Fruit fly (Drosophila melanogaster) whole organism, embryonic: ENCODE data around the gene Rab6.

Source experiments
- Awh ChIP-seq: fragments of 200-800 bp; sonication (Bioruptor generic); IDR thresholded peaks from 2 replicates; pipeline ENCODE4, ENCODE4 v1.3.6; 2022; ENCODE audit warnings: missing biosample characterization, missing genetic modification characterization
- CG11504 ChIP-seq: fragments of 200-800 bp; sonication (Bioruptor generic); optimal IDR thresholded peaks from 3 replicates; lab custom pipeline; 2019; ENCODE audit warnings: missing biosample characterization, mild to moderate bottlenecking, missing genetic modification characterization, moderate library complexity
- CG14710 ChIP-seq: fragments of 200-800 bp; sonication (Bioruptor generic); optimal IDR thresholded peaks from 3 replicates; lab custom pipeline; 2019; ENCODE audit warnings: missing biosample characterization, mild to moderate bottlenecking, missing genetic modification characterization, moderate library complexity
- CG15011 ChIP-seq: fragments of 200-800 bp; sonication (Bioruptor generic); optimal IDR thresholded peaks from 3 replicates; lab custom pipeline; 2018; ENCODE audit warnings: missing biosample characterization, mild to moderate bottlenecking, missing genetic modification characterization
- CG4820 ChIP-seq: fragments of 200-800 bp; sonication (Bioruptor generic); optimal IDR thresholded peaks from 3 replicates; lab custom pipeline; 2016; ENCODE audit warnings: missing biosample characterization, missing genetic modification characterization
- CG7357 ChIP-seq: fragments of 200-800 bp; sonication (Bioruptor generic); IDR thresholded peaks from 3 replicates; pipeline ENCODE4 v1.3.6; 2022; ENCODE audit warnings: missing biosample characterization, missing genetic modification characterization
- CG8478 ChIP-seq: fragments of >200 bp; optimal IDR thresholded peaks from 2 replicates; lab custom pipeline; 2018
- H15 ChIP-seq: fragments of 200-800 bp; sonication (Bioruptor generic); IDR thresholded peaks from 3 replicates; pipeline ENCODE4 v1.3.6; 2022; ENCODE audit warnings: missing biosample characterization, missing genetic modification characterization
- Neu2 ChIP-seq: fragments of 200-800 bp; sonication (Bioruptor generic); optimal IDR thresholded peaks from 3 replicates; lab custom pipeline; 2016; ENCODE audit warnings: missing biosample characterization, missing genetic modification characterization, borderline replicate concordance
- btn ChIP-seq: fragments of 200-800 bp; sonication (Bioruptor generic); optimal IDR thresholded peaks from 2 replicates; lab custom pipeline; 2016; ENCODE audit warnings: missing biosample characterization, missing genetic modification characterization
- mirr ChIP-seq: fragments of 200-800 bp; sonication (Bioruptor generic); optimal IDR thresholded peaks from 3 replicates; lab custom pipeline; 2018; ENCODE audit warnings: missing biosample characterization, mild to moderate bottlenecking, missing genetic modification characterization
- so ChIP-seq: fragments of 200-800 bp; sonication (Bioruptor generic); IDR thresholded peaks from 3 replicates; pipeline ENCODE4 v1.3.6; 2022; ENCODE audit warnings: missing biosample characterization, missing genetic modification characterization
- vfl ChIP-seq: fragments of 200-800 bp; sonication (Bioruptor generic); optimal IDR thresholded peaks from 2 replicates; lab custom pipeline; 2016; ENCODE audit warnings: missing biosample characterization, missing genetic modification characterization

DNA sequence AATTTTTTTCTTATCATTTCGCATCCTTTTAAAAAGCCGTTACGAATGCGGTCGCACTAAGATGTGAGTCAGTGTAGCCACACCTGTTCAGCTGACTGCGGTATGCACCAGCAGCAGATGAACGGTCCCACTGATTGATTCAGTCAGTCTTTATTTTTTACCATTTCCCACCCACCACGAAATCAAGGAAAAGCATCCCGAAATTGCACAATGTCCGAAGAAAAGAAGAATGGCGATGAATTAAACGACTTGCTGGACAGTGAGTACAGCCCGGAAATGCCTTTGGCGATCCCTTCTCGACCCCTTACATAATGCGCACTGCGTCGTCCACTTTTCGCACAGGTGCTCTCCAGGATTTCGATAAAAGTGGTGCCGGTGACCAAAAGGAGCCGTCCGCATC lies 15.3 kb downstream of the Rab6 start:
- peak; percentile 100 for TF ChIP-seq CG14710 (tag; lab: Kevin White, UChicago)
- no peak for TF ChIP-seq mirr (GFP tag; lab: Kevin White, UChicago)
- no peak for TF ChIP-seq Neu2 (GFP tag; lab: Kevin White, UChicago)
- TF ChIP-seq btn = no peak
- no peak for TF ChIP-seq Awh
- TF ChIP-seq CG4820 (GFP tag; lab: Kevin White, UChicago) = no peak
- no peak for TF ChIP-seq CG8478 (lab: Kevin White, UChicago)
- no peak for TF ChIP-seq so (GFP tag; lab: Robert Waterston, UW)
- no peak for TF ChIP-seq CG7357 (GFP tag; lab: Robert Waterston, UW)
- no peak for TF ChIP-seq vfl (GFP tag; lab: Kevin White, UChicago)
- no peak for TF ChIP-seq CG15011
- TF ChIP-seq CG11504 = no peak
- TF ChIP-seq H15 (GFP tag; lab: Robert Waterston, UW) = no peak
